Worm (Caenorhabditis elegans) whole organism, midembryonic: ENCODE measurements around the gene Y82E9BR.14.
"Not testable (repeated sequence)": the region's sequence is repeated elsewhere in the genome, so short reads cannot be mapped to it uniquely, and the experiment has no call there.

Source experiments
- klf-2 ChIP-seq: fragments of 200-800 bp; sonication (Bioruptor generic); conservative IDR thresholded peaks from 2 replicates; pipeline ENCODE4 v1.3.6; 2022; ENCODE audit warnings: missing genetic modification reagents, missing genetic modification characterization, missing compliant biosample characterization
- ztf-23 ChIP-seq: fragments of 200-800 bp; sonication (Bioruptor generic); IDR thresholded peaks from 2 replicates; pipeline ENCODE4 v1.3.6; 2022; ENCODE audit warnings: missing genetic modification reagents, missing genetic modification characterization, missing compliant biosample characterization
- ztf-29 ChIP-seq: fragments of 200-800 bp; sonication (Bioruptor generic); IDR thresholded peaks from 2 replicates; pipeline ENCODE4 v1.3.6; 2022; ENCODE audit warnings: missing genetic modification reagents, missing genetic modification characterization, missing compliant biosample characterization

ce11 chrIII:1375491-1375890, 38.4 kb downstream of the Y82E9BR.14 start, which contains the start of gene Y82E9BR.10:
- not testable (repeated sequence) for TF ChIP-seq ztf-23, klf-2, ztf-29 (GFP tag; lab: Robert Waterston, UW)
